Fruit fly (Drosophila melanogaster) whole organism, embryonic: ENCODE results near the gene GABA-B-R3.
A peak's percentile ranks its signal among the peaks of the same experiment; 100 is the strongest.

Experiments used
- Abd-B ChIP-seq: fragments of 200-800 bp; sonication (Bioruptor generic); optimal IDR thresholded peaks from 2 replicates; lab custom pipeline; 2018; ENCODE audit warnings: missing biosample characterization, mild to moderate bottlenecking, missing genetic modification characterization, moderate library complexity
- Ada2b ChIP-seq: fragments of 200-800 bp; sonication (Bioruptor generic); IDR thresholded peaks from 2 replicates; pipeline ENCODE4 v1.3.6; 2022; ENCODE audit warnings: missing biosample characterization, missing genetic modification characterization
- BEAF-32 ChIP-seq: fragments of 200-800 bp; sonication (Bioruptor generic); optimal IDR thresholded peaks from 3 replicates; lab custom pipeline; 2017; ENCODE audit warnings: missing biosample characterization, missing genetic modification characterization, mild to moderate bottlenecking, moderate library complexity, missing genetic modification reagents
- Bgb ChIP-seq: fragments of 200-800 bp; sonication (Bioruptor generic); IDR thresholded peaks from 2 replicates; pipeline ENCODE4 v1.3.6; 2022; ENCODE audit warnings: missing biosample characterization, missing genetic modification characterization; ENCODE audit not compliant: partially characterized antibody
- CG10543 ChIP-seq: fragments of 200-800 bp; sonication (Bioruptor generic); optimal IDR thresholded peaks from 3 replicates; lab custom pipeline; 2017; ENCODE audit warnings: missing biosample characterization, mild to moderate bottlenecking, missing genetic modification characterization, moderate library complexity
- CG12299 ChIP-seq: fragments of 200-800 bp; sonication (Bioruptor generic); optimal IDR thresholded peaks from 2 replicates; lab custom pipeline; 2018; ENCODE audit warnings: missing biosample characterization, mild to moderate bottlenecking, missing genetic modification characterization
- CG13424 ChIP-seq: fragments of 200-800 bp; sonication (Bioruptor generic); optimal IDR thresholded peaks from 2 replicates; lab custom pipeline; 2019; ENCODE audit warnings: missing biosample characterization, mild to moderate bottlenecking, missing genetic modification characterization, moderate library complexity
- CG13894 ChIP-seq: fragments of 200-800 bp; sonication (Bioruptor generic); optimal IDR thresholded peaks from 3 replicates; lab custom pipeline; 2018; ENCODE audit warnings: missing biosample characterization, mild to moderate bottlenecking, missing genetic modification characterization, moderate library complexity
- CG15011 ChIP-seq: fragments of 200-800 bp; sonication (Bioruptor generic); optimal IDR thresholded peaks from 3 replicates; lab custom pipeline; 2018; ENCODE audit warnings: missing biosample characterization, mild to moderate bottlenecking, missing genetic modification characterization
- CG15073 ChIP-seq: fragments of 200-800 bp; sonication (Bioruptor generic); optimal IDR thresholded peaks from 2 replicates; lab custom pipeline; 2016; ENCODE audit warnings: missing biosample characterization, missing genetic modification characterization
- CG15479 ChIP-seq: fragments of 200-800 bp; sonication (Bioruptor generic); optimal IDR thresholded peaks from 3 replicates; lab custom pipeline; 2019; ENCODE audit warnings: missing biosample characterization, mild to moderate bottlenecking, missing genetic modification characterization, moderate library complexity
- CG17568 ChIP-seq: fragments of 200-800 bp; sonication (Bioruptor generic); optimal IDR thresholded peaks from 2 replicates; lab custom pipeline; 2018; ENCODE audit warnings: missing biosample characterization, mild to moderate bottlenecking, missing genetic modification characterization, moderate library complexity
- CG18619 ChIP-seq: fragments of 200-800 bp; sonication (Bioruptor generic); optimal IDR thresholded peaks from 3 replicates; lab custom pipeline; 2017; ENCODE audit warnings: missing biosample characterization, mild to moderate bottlenecking, missing genetic modification characterization
- CG30020 ChIP-seq: fragments of 200-800 bp; optimal IDR thresholded peaks from 2 replicates; lab custom pipeline; 2019; ENCODE audit warnings: missing biosample characterization, mild to moderate bottlenecking, missing genetic modification characterization, moderate library complexity
- CG6175 ChIP-seq: fragments of 200-800 bp; sonication (Bioruptor generic); IDR thresholded peaks from 3 replicates; pipeline ENCODE4 v1.3.6; 2022; ENCODE audit warnings: missing biosample characterization, missing genetic modification characterization
- CG6854 ChIP-seq: fragments of 200-800 bp; sonication (Bioruptor generic); optimal IDR thresholded peaks from 3 replicates; lab custom pipeline; 2017; ENCODE audit warnings: missing biosample characterization, mild to moderate bottlenecking, missing genetic modification characterization
- CG7357 ChIP-seq: fragments of 200-800 bp; sonication (Bioruptor generic); IDR thresholded peaks from 3 replicates; pipeline ENCODE4 v1.3.6; 2022; ENCODE audit warnings: missing biosample characterization, missing genetic modification characterization
- CG7786 ChIP-seq: fragments of 200-800 bp; sonication (Bioruptor generic); optimal IDR thresholded peaks from 2 replicates; lab custom pipeline; 2016; ENCODE audit warnings: missing biosample characterization, missing genetic modification characterization
- CG7839 ChIP-seq: fragments of 200-800 bp; sonication (Bioruptor generic); optimal IDR thresholded peaks from 3 replicates; lab custom pipeline; 2018; ENCODE audit warnings: missing biosample characterization, mild to moderate bottlenecking, missing genetic modification characterization, moderate library complexity
- CkIIα-i1 ChIP-seq: fragments of 200-800 bp; sonication (Bioruptor generic); IDR thresholded peaks from 2 replicates; pipeline ENCODE4 v1.3.6; 2022; ENCODE audit warnings: missing biosample characterization, missing genetic modification characterization
- Dek ChIP-seq: fragments of 200-800 bp; sonication (Bioruptor generic); optimal IDR thresholded peaks from 3 replicates; lab custom pipeline; 2019; ENCODE audit warnings: missing biosample characterization, mild to moderate bottlenecking, missing genetic modification characterization, moderate library complexity
- Doc2 ChIP-seq: fragments of 200-800 bp; sonication (Bioruptor generic); IDR thresholded peaks from 2 replicates; pipeline ENCODE4 v1.3.6; 2022; ENCODE audit warnings: missing biosample characterization, missing genetic modification characterization
- E2f2 ChIP-seq: fragments of 200-800 bp; sonication (Bioruptor generic); IDR thresholded peaks from 2 replicates; pipeline ENCODE4 v1.3.6; 2022; ENCODE audit warnings: missing biosample characterization, missing genetic modification characterization
- Elba2 ChIP-seq: fragments of 200-800 bp; sonication (Bioruptor generic); optimal IDR thresholded peaks from 3 replicates; lab custom pipeline; 2016; ENCODE audit warnings: missing biosample characterization, missing genetic modification characterization
- Fer2 ChIP-seq: fragments of 200-800 bp; sonication (Bioruptor generic); optimal IDR thresholded peaks from 2 replicates; lab custom pipeline; 2018; ENCODE audit warnings: missing biosample characterization, mild to moderate bottlenecking, missing genetic modification characterization, moderate library complexity
- Hr3 ChIP-seq: fragments of 200-800 bp; sonication (Bioruptor generic); optimal IDR thresholded peaks from 3 replicates; lab custom pipeline; 2016; ENCODE audit warnings: missing biosample characterization, missing genetic modification characterization
- Hr51 ChIP-seq, 2 experiments: fragments of 200-800 bp; sonication (Bioruptor generic); optimal IDR thresholded peaks; 2 replicates in 1 of 2; 3 replicates in 1 of 2; lab custom pipeline; 2016 to 2018; ENCODE audit warnings: missing biosample characterization in 2 of 2, missing genetic modification characterization in 2 of 2, mild to moderate bottlenecking in 1 of 2, moderate library complexity in 1 of 2
- NC2α ChIP-seq: fragments of 200-800 bp; sonication (Bioruptor generic); optimal IDR thresholded peaks from 2 replicates; lab custom pipeline; 2016; ENCODE audit warnings: missing biosample characterization, missing genetic modification characterization
- Oaz ChIP-seq: fragments of 200-800 bp; sonication (Bioruptor generic); IDR thresholded peaks from 2 replicates; pipeline ENCODE4 v1.3.6; 2022; ENCODE audit warnings: missing biosample characterization, missing genetic modification characterization
- Sry-β ChIP-seq: fragments of 200-800 bp; sonication (Bioruptor generic); optimal IDR thresholded peaks from 2 replicates; lab custom pipeline; 2018; ENCODE audit warnings: missing biosample characterization, mild to moderate bottlenecking, missing genetic modification characterization, moderate library complexity
- YL-1 ChIP-seq: fragments of 200-800 bp; sonication (Bioruptor generic); optimal IDR thresholded peaks from 3 replicates; lab custom pipeline; 2017; ENCODE audit warnings: missing biosample characterization, mild to moderate bottlenecking, missing genetic modification characterization
- bsh ChIP-seq, 2 experiments: fragments of 200-800 bp; sonication (Bioruptor generic); optimal IDR thresholded peaks; 2 replicates each; lab custom pipeline; 2017 to 2018; ENCODE audit warnings: mild to moderate bottlenecking in 2 of 2, missing biosample characterization in 2 of 2, missing genetic modification characterization in 2 of 2, moderate library complexity in 1 of 2
- cato ChIP-seq: fragments of 200-800 bp; sonication (Bioruptor generic); optimal IDR thresholded peaks from 2 replicates; lab custom pipeline; 2016; ENCODE audit warnings: missing biosample characterization, missing genetic modification characterization, borderline replicate concordance
- chm ChIP-seq: fragments of 200-800 bp; sonication (Bioruptor generic); IDR thresholded peaks from 2 replicates; pipeline ENCODE4 v1.3.6; 2022; ENCODE audit warnings: missing biosample characterization, missing genetic modification characterization
- danr ChIP-seq: fragments of 200-800 bp; sonication (Bioruptor generic); IDR thresholded peaks from 2 replicates; pipeline ENCODE4 v1.3.6; 2022; ENCODE audit warnings: missing biosample characterization, missing genetic modification characterization
- dimm ChIP-seq: fragments of 200-800 bp; sonication (Bioruptor generic); IDR thresholded peaks from 2 replicates; pipeline ENCODE4 v1.3.6; 2022; ENCODE audit warnings: missing biosample characterization, missing genetic modification characterization
- ftz-f1 ChIP-seq: fragments of 200-800 bp; sonication (Bioruptor generic); optimal IDR thresholded peaks from 2 replicates; lab custom pipeline; 2016; ENCODE audit warnings: missing biosample characterization, missing genetic modification characterization
- gem ChIP-seq: fragments of 200-800 bp; sonication (Bioruptor generic); optimal IDR thresholded peaks from 2 replicates; lab custom pipeline; 2019; ENCODE audit warnings: missing biosample characterization, mild to moderate bottlenecking, missing genetic modification characterization, moderate library complexity
- gro ChIP-seq: fragments of 200-800 bp; sonication (Bioruptor generic); optimal IDR thresholded peaks from 2 replicates; lab custom pipeline; 2016; ENCODE audit warnings: missing biosample characterization, missing genetic modification characterization
- hb ChIP-seq: fragments of 200-800 bp; sonication (Bioruptor generic); IDR thresholded peaks from 3 replicates; pipeline ENCODE4 v1.3.6; 2022; ENCODE audit warnings: missing biosample characterization, missing genetic modification characterization; ENCODE audit not compliant: partially characterized antibody
- jigr1 ChIP-seq: fragments of 200-800 bp; sonication (Bioruptor generic); IDR thresholded peaks from 3 replicates; pipeline ENCODE4 v1.3.6; 2022; ENCODE audit warnings: missing biosample characterization, missing genetic modification characterization
- klu ChIP-seq: fragments of 200-800 bp; sonication (Bioruptor generic); IDR thresholded peaks from 2 replicates; pipeline ENCODE4 v1.3.6; 2022; ENCODE audit warnings: missing biosample characterization, missing genetic modification characterization
- nom ChIP-seq: fragments of 200-800 bp; sonication (Bioruptor generic); optimal IDR thresholded peaks from 2 replicates; lab custom pipeline; 2017; ENCODE audit warnings: missing biosample characterization, missing genetic modification characterization, mild to moderate bottlenecking, moderate library complexity, missing genetic modification reagents
- pan ChIP-seq, 4 experiments: fragments of >200 bp in 3 of 4; fragments of 200-800 bp in 1 of 4; sonication (Bioruptor generic) in 1 of 4; optimal IDR thresholded peaks in 3 of 4; IDR thresholded peaks in 1 of 4; 2 replicates each; pipeline versions ENCODE4 v1.3.6 to Lab custom; 2017 to 2022; ENCODE audit warnings: missing biosample characterization in 2 of 4, missing genetic modification characterization in 2 of 4, mixed read lengths in 1 of 4
- schlank ChIP-seq: fragments of 200-800 bp; sonication (Bioruptor generic); optimal IDR thresholded peaks from 2 replicates; lab custom pipeline; 2018; ENCODE audit warnings: missing biosample characterization, mild to moderate bottlenecking, missing genetic modification characterization
- sens-2 ChIP-seq: fragments of 200-800 bp; sonication (Bioruptor generic); IDR thresholded peaks from 2 replicates; pipeline ENCODE4 v1.3.6; 2022; ENCODE audit warnings: missing biosample characterization, missing genetic modification characterization
- shn ChIP-seq: fragments of 200-800 bp; sonication (Bioruptor generic); optimal IDR thresholded peaks from 3 replicates; lab custom pipeline; 2016; ENCODE audit warnings: missing biosample characterization, missing genetic modification characterization
- stwl ChIP-seq: fragments of 200-800 bp; sonication (Bioruptor generic); optimal IDR thresholded peaks from 3 replicates; lab custom pipeline; 2018; ENCODE audit warnings: missing biosample characterization, mild to moderate bottlenecking, missing genetic modification characterization, moderate library complexity
- zfh1 ChIP-seq: fragments of 200-800 bp; sonication (Bioruptor generic); IDR thresholded peaks from 3 replicates; pipeline ENCODE4 v1.3.6; 2022; ENCODE audit warnings: missing biosample characterization, missing genetic modification characterization

Gene GABA-B-R3

DNA sequence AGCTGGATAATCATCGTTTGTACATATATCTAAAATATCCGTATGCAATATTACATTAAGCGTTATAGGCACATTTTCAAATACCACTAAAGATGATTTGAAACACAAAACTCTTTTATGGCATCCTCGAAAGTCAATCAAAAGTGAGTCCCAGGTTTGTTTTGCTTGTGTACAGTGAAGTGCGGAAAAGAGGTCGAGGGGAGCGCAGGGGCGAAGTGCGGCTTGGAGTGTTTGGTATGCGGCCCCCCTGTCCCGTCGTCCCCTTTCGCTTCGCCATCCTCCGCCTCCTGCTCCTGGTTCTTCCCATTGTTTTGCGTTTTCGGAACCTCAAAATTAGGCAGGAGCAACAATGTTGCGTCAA is 34.3 kb upstream of the GABA-B-R3 start (continued):
- TF ChIP-seq gem (tag; lab: Kevin White, UChicago) (peak; percentile 94), shn (GFP tag; lab: Kevin White, UChicago) (peak; percentile 87), BEAF-32 (GFP tag; lab: Kevin White, UChicago) (no peak), chm (GFP tag; lab: Robert Waterston, UW) (peak; percentile 85), CG7839 (tag; lab: Kevin White, UChicago) (peak; percentile 86), CG17568 (GFP tag; lab: Kevin White, UChicago) (peak; percentile 40), gro (GFP tag; lab: Kevin White, UChicago) (no peak), CG15073 (GFP tag; lab: Kevin White, UChicago) (peak; percentile 44), dimm (GFP tag; lab: Robert Waterston, UW) (0 out of 2 replicates have a peak, but pooled peaks have one; percentile 56), CG6175 (no peak), schlank (tag; lab: Kevin White, UChicago) (no peak), Ada2b (GFP tag; lab: Robert Waterston, UW) (peak; percentile 65; the same call in 1 of the 2 replicates), Bgb (GFP tag; lab: Robert Waterston, UW) (no peak), CG13424 (tag; lab: Kevin White, UChicago) (peak; percentile 78), jigr1 (GFP tag; lab: Robert Waterston, UW) (peak; percentile 76; the same call in 2 of the 3 replicates), Hr3 (GFP tag; lab: Kevin White, UChicago) (peak; percentile 85), Elba2 (GFP tag; lab: Kevin White, UChicago) (peak; percentile 17), bsh (GFP tag; optimal IDR thresholded peaks at IDR 0.05; lab: Kevin White, UChicago) (peak; percentile 95 to 98), stwl (tag; lab: Kevin White, UChicago) (peak; percentile 44), CG18619 (GFP tag; lab: Kevin White, UChicago) (peak; percentile 72), Hr51 (GFP tag; optimal IDR thresholded peaks at IDR 0.05; lab: Kevin White, UChicago) (peak; percentile 76 to 86), Oaz (GFP tag; lab: Robert Waterston, UW) (peak; percentile 63; the same call in 1 of the 2 replicates), pan (optimal IDR thresholded peaks at IDR 0.05; lab: Kevin White, UChicago) (no peak), pan (GFP tag; optimal IDR thresholded peaks at IDR 0.05 in 1 of 2, IDR thresholded peaks at IDR 0.05 in 1 of 2) (peak in 1 of 2 experiments; percentile 87), CkIIα-i1 (GFP tag; lab: Robert Waterston, UW) (no peak), NC2α (GFP tag; lab: Kevin White, UChicago) (peak; percentile 80), CG6854 (GFP tag; lab: Kevin White, UChicago) (no peak), CG13894 (tag; lab: Kevin White, UChicago) (no peak), ftz-f1 (no peak), Doc2 (GFP tag; lab: Robert Waterston, UW) (peak; percentile 41; the same call in 1 of the 2 replicates), CG7357 (GFP tag; lab: Robert Waterston, UW) (peak; percentile 66; the same call in 2 of the 3 replicates), Dek (tag; lab: Kevin White, UChicago) (peak; percentile 46), cato (peak; percentile 78), CG15011 (GFP tag; lab: Kevin White, UChicago) (peak; percentile 48), danr (peak; percentile 53), zfh1 (GFP tag; lab: Robert Waterston, UW) (peak; percentile 94), nom (GFP tag; lab: Kevin White, UChicago) (peak; percentile 84), hb (GFP tag; lab: Robert Waterston, UW) (no peak), E2f2 (GFP tag; lab: Robert Waterston, UW) (peak; percentile 68), CG10543 (no peak), Abd-B (GFP tag; lab: Kevin White, UChicago) (peak; percentile 77), YL-1 (GFP tag; lab: Kevin White, UChicago) (peak; percentile 15), klu (GFP tag; lab: Robert Waterston, UW) (peak; percentile 51), CG12299 (tag; lab: Kevin White, UChicago) (peak; percentile 39), Sry-β (GFP tag; lab: Kevin White, UChicago) (peak; percentile 24), CG7786 (GFP tag; lab: Kevin White, UChicago) (peak; percentile 84), sens-2 (peak; percentile 80), Fer2 (tag; lab: Kevin White, UChicago) (no peak), CG30020 (tag; lab: Kevin White, UChicago) (no peak), CG15479 (no peak)
